Worm (Caenorhabditis elegans): Measurements from ENCODE around the gene C09B9.7.

C09B9.7 gene

ce11 chrIV:5100145-5100544, 39.3 kb upstream of the C09B9.7 start:
- TF ChIP-seq nhr-25 (tag; optimal IDR thresholded peaks at IDR 0.05): no peak
- no peak for TF ChIP-seq fos-1 (tag; optimal IDR thresholded peaks at IDR 0.05)
- TF ChIP-seq Y55F3AM.14 (GFP tag; optimal IDR thresholded peaks at IDR 0.05): peak; percentile 66
- peak in 1 of 2 experiments; percentile 39 for TF ChIP-seq lsy-2 (tag; optimal IDR thresholded peaks at IDR 0.05)
- TF ChIP-seq elt-3 (tag; optimal IDR thresholded peaks at IDR 0.05): no peak
- no peak for TF ChIP-seq sem-4 (tag; optimal IDR thresholded peaks at IDR 0.05)
- TF ChIP-seq nhr-10 (tag; optimal IDR thresholded peaks at IDR 0.05): no peak
- peak; percentile 39 for TF ChIP-seq C34F6.9 (tag; optimal IDR thresholded peaks at IDR 0.05)
- TF ChIP-seq crh-2 (tag; optimal IDR thresholded peaks at IDR 0.05): peak; percentile 0
- no peak for TF ChIP-seq lin-39 (tag; optimal IDR thresholded peaks at IDR 0.05)
- no peak for TF ChIP-seq nhr-6 (tag; optimal IDR thresholded peaks at IDR 0.05)
- TF ChIP-seq ceh-82 (tag; optimal IDR thresholded peaks at IDR 0.05): no peak
- no peak for TF ChIP-seq ZK546.5 (tag; optimal IDR thresholded peaks at IDR 0.05)
- TF ChIP-seq unc-39 (tag; optimal IDR thresholded peaks at IDR 0.05): no peak
- TF ChIP-seq peb-1 (tag; optimal IDR thresholded peaks at IDR 0.05): no peak
- TF ChIP-seq nhr-129 (tag; optimal IDR thresholded peaks at IDR 0.05): peak; percentile 64
- TF ChIP-seq snpc-4 (tag; optimal IDR thresholded peaks at IDR 0.05): no peak
- no peak for TF ChIP-seq nhr-77 (tag; optimal IDR thresholded peaks at IDR 0.05)
- TF ChIP-seq nhr-237 (tag; optimal IDR thresholded peaks at IDR 0.05): no peak
- no peak for TF ChIP-seq sma-3 (GFP tag; optimal IDR thresholded peaks at IDR 0.05)
- TF ChIP-seq sma-9 (GFP tag; optimal IDR thresholded peaks at IDR 0.05): peak; percentile 16
- no peak for TF ChIP-seq sma-9 (tag; optimal IDR thresholded peaks at IDR 0.05)
- TF ChIP-seq ztf-1 (GFP tag; conservative IDR thresholded peaks at IDR 0.05): no peak
- TF ChIP-seq gmeb-1 (tag; optimal IDR thresholded peaks at IDR 0.05): no peak
- no peak for TF ChIP-seq ztf-11 (tag; optimal IDR thresholded peaks at IDR 0.05)
- TF ChIP-seq lin-11 (tag; optimal IDR thresholded peaks at IDR 0.05): peak; percentile 41
- TF ChIP-seq zag-1 (tag; optimal IDR thresholded peaks at IDR 0.05): peak; percentile 37
- TF ChIP-seq unc-62 (GFP tag; optimal IDR thresholded peaks at IDR 0.05): no peak
- peak; percentile 43 for TF ChIP-seq ztf-4 (tag; optimal IDR thresholded peaks at IDR 0.05)
- TF ChIP-seq nhr-21 (tag; optimal IDR thresholded peaks at IDR 0.05): no peak
- TF ChIP-seq unc-55 (GFP tag; optimal IDR thresholded peaks at IDR 0.05): peak; percentile 5
- no peak for TF ChIP-seq mdl-1 (tag; optimal IDR thresholded peaks at IDR 0.05)
- peak; percentile 4 for TF ChIP-seq lin-13 (GFP tag; optimal IDR thresholded peaks at IDR 0.05)
- TF ChIP-seq alr-1 (tag; optimal IDR thresholded peaks at IDR 0.05): no peak
- no peak for TF ChIP-seq R02D3.7 (tag; optimal IDR thresholded peaks at IDR 0.05)
- TF ChIP-seq F13H6.1 (tag; optimal IDR thresholded peaks at IDR 0.05): peak; percentile 50
- TF ChIP-seq dmd-4 (tag; optimal IDR thresholded peaks at IDR 0.05): no peak
- TF ChIP-seq aly-2 (tag; optimal IDR thresholded peaks at IDR 0.05): no peak
- no peak for TF ChIP-seq ama-1 (optimal IDR thresholded peaks at IDR 0.05)
- no peak for TF ChIP-seq nhr-23 (tag; optimal IDR thresholded peaks at IDR 0.05)
- no peak for TF ChIP-seq mab-5 (tag; optimal IDR thresholded peaks at IDR 0.05)

DNA sequence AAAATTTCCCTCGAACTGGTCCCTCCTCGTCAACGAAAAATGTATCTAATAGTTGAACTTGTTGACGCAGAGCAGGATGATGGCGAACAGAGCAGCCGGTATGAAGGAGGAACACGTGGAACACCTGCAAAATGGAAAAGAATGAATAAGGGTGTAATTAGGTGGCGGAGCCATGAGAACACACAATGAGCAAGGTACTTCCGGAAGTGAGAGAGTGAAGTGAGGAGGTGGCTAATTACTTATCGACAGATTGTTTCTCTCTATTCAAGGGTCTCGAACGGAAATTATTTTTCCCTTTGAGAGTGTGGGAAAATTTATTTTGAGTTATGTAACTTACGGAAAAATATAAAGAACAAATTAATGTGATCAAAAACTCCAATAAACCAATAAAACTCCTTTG, 32.6 kb upstream of the C09B9.7 start:
- TF ChIP-seq snpc-4 (tag; optimal IDR thresholded peaks at IDR 0.05): no peak
- no peak for TF ChIP-seq ceh-82 (tag; optimal IDR thresholded peaks at IDR 0.05)
- TF ChIP-seq ztf-1 (GFP tag; conservative IDR thresholded peaks at IDR 0.05): no peak
- TF ChIP-seq sem-4 (tag; optimal IDR thresholded peaks at IDR 0.05): no peak
- no peak for TF ChIP-seq lin-39 (tag; optimal IDR thresholded peaks at IDR 0.05)
- no peak for TF ChIP-seq nhr-237 (tag; optimal IDR thresholded peaks at IDR 0.05)
- no peak for TF ChIP-seq nhr-25 (tag; optimal IDR thresholded peaks at IDR 0.05)
- TF ChIP-seq nhr-6 (tag; optimal IDR thresholded peaks at IDR 0.05): no peak
- TF ChIP-seq R02D3.7 (tag; optimal IDR thresholded peaks at IDR 0.05): no peak
- TF ChIP-seq unc-55 (GFP tag; optimal IDR thresholded peaks at IDR 0.05): no peak
- no peak for TF ChIP-seq sma-9 (GFP tag; optimal IDR thresholded peaks at IDR 0.05)
- no peak for TF ChIP-seq sma-9 (tag; optimal IDR thresholded peaks at IDR 0.05)
- TF ChIP-seq mdl-1 (tag; optimal IDR thresholded peaks at IDR 0.05): no peak
- TF ChIP-seq skn-1 (tag; optimal IDR thresholded peaks at IDR 0.05): no peak
- TF ChIP-seq mab-5 (tag; optimal IDR thresholded peaks at IDR 0.05): no peak
- no peak for TF ChIP-seq ztf-11 (tag; optimal IDR thresholded peaks at IDR 0.05)
- TF ChIP-seq unc-62 (GFP tag; optimal IDR thresholded peaks at IDR 0.05): no peak
- TF ChIP-seq crh-2 (tag; optimal IDR thresholded peaks at IDR 0.05): no peak
- no peak for TF ChIP-seq peb-1 (tag; optimal IDR thresholded peaks at IDR 0.05)
- TF ChIP-seq aly-2 (tag; optimal IDR thresholded peaks at IDR 0.05): no peak

Measured in whole organism, L2 larva.